Fruit fly (Drosophila melanogaster) whole organism, embryonic: Measurements from ENCODE around the gene Rpt6.

Experiments
- Awh ChIP-seq: fragments of 200-800 bp; sonication (Bioruptor generic); IDR thresholded peaks from 2 replicates; pipeline ENCODE4, ENCODE4 v1.3.6; 2022; ENCODE audit warnings: missing biosample characterization, missing genetic modification characterization
- B-H2 ChIP-seq: fragments of 200-800 bp; sonication (Bioruptor generic); optimal IDR thresholded peaks from 2 replicates; lab custom pipeline; 2018; ENCODE audit warnings: missing biosample characterization, mild to moderate bottlenecking, missing genetic modification characterization
- CG10565 ChIP-seq: fragments of 200-800 bp; sonication (Bioruptor generic); optimal IDR thresholded peaks from 3 replicates; lab custom pipeline; 2016; ENCODE audit warnings: missing biosample characterization, mild to moderate bottlenecking, missing genetic modification characterization
- CG10979 ChIP-seq: fragments of 200-800 bp; sonication (Bioruptor generic); optimal IDR thresholded peaks from 2 replicates; lab custom pipeline; 2018; ENCODE audit warnings: missing biosample characterization, mild to moderate bottlenecking, missing genetic modification characterization, moderate library complexity
- CG11723 ChIP-seq: fragments of 200-800 bp; sonication (Bioruptor generic); optimal IDR thresholded peaks from 2 replicates; lab custom pipeline; 2017; ENCODE audit warnings: missing biosample characterization, mild to moderate bottlenecking, missing genetic modification characterization
- CG12071 ChIP-seq: fragments of 200-800 bp; sonication (Bioruptor generic); optimal IDR thresholded peaks from 3 replicates; lab custom pipeline; 2018; ENCODE audit warnings: missing biosample characterization, mild to moderate bottlenecking, missing genetic modification characterization
- CG12219 ChIP-seq: fragments of 200-800 bp; sonication (Bioruptor generic); optimal IDR thresholded peaks from 3 replicates; lab custom pipeline; 2018; ENCODE audit warnings: missing biosample characterization, mild to moderate bottlenecking, missing genetic modification characterization
- CG13123 ChIP-seq: fragments of 200-800 bp; sonication (Bioruptor generic); optimal IDR thresholded peaks from 2 replicates; lab custom pipeline; 2016; ENCODE audit warnings: missing biosample characterization, missing genetic modification characterization
- CG14441 ChIP-seq: fragments of 200-800 bp; sonication (Bioruptor generic); IDR thresholded peaks from 2 replicates; pipeline ENCODE4 v1.3.6; 2022; ENCODE audit warnings: missing biosample characterization, missing genetic modification characterization
- CG17829 ChIP-seq: fragments of 200-800 bp; optimal IDR thresholded peaks from 2 replicates; lab custom pipeline; 2019; ENCODE audit warnings: missing biosample characterization, mild to moderate bottlenecking, missing genetic modification characterization, moderate library complexity
- CG18764 ChIP-seq: fragments of 200-800 bp; sonication (Bioruptor generic); optimal IDR thresholded peaks from 3 replicates; lab custom pipeline; 2016; ENCODE audit warnings: missing biosample characterization, missing genetic modification characterization
- CG30020 ChIP-seq: fragments of 200-800 bp; optimal IDR thresholded peaks from 2 replicates; lab custom pipeline; 2019; ENCODE audit warnings: missing biosample characterization, mild to moderate bottlenecking, missing genetic modification characterization, moderate library complexity
- CG3065 ChIP-seq: fragments of 200-800 bp; sonication (Bioruptor generic); optimal IDR thresholded peaks from 2 replicates; lab custom pipeline; 2016; ENCODE audit warnings: missing biosample characterization, missing genetic modification characterization
- CG31224 ChIP-seq: fragments of 200-800 bp; sonication (Bioruptor generic); IDR thresholded peaks from 2 replicates; pipeline ENCODE4 v1.3.6; 2022; ENCODE audit warnings: missing biosample characterization, missing genetic modification characterization
- CG34376 ChIP-seq: fragments of 200-800 bp; sonication (Bioruptor generic); optimal IDR thresholded peaks from 2 replicates; lab custom pipeline; 2018; ENCODE audit warnings: missing biosample characterization, mild to moderate bottlenecking, missing genetic modification characterization
- CG3847 ChIP-seq: fragments of 200-800 bp; sonication (Bioruptor generic); IDR thresholded peaks from 2 replicates; pipeline ENCODE4 v1.3.6; 2022; ENCODE audit warnings: missing biosample characterization, missing genetic modification characterization
- CG43689 ChIP-seq: fragments of 200-800 bp; sonication (Bioruptor generic); IDR thresholded peaks from 2 replicates; pipeline ENCODE4 v1.3.6; 2022; ENCODE audit warnings: missing biosample characterization, missing genetic modification characterization
- CG6254 ChIP-seq: fragments of 200-800 bp; sonication (Bioruptor generic); optimal IDR thresholded peaks from 3 replicates; lab custom pipeline; 2017; ENCODE audit warnings: mild to moderate bottlenecking, missing biosample characterization, missing genetic modification reagents, missing genetic modification characterization
- CG6689 ChIP-seq: fragments of 200-800 bp; sonication (Bioruptor generic); IDR thresholded peaks from 2 replicates; pipeline ENCODE4 v1.3.6; 2022; ENCODE audit warnings: missing biosample characterization, missing genetic modification characterization
- CG6791 ChIP-seq: fragments of 200-800 bp; sonication (Bioruptor generic); IDR thresholded peaks from 3 replicates; pipeline ENCODE4 v1.3.6; 2022; ENCODE audit warnings: missing biosample characterization, missing genetic modification characterization; ENCODE audit not compliant: partially characterized antibody
- CG7357 ChIP-seq: fragments of 200-800 bp; sonication (Bioruptor generic); IDR thresholded peaks from 3 replicates; pipeline ENCODE4 v1.3.6; 2022; ENCODE audit warnings: missing biosample characterization, missing genetic modification characterization
- CG7786 ChIP-seq: fragments of 200-800 bp; sonication (Bioruptor generic); optimal IDR thresholded peaks from 2 replicates; lab custom pipeline; 2016; ENCODE audit warnings: missing biosample characterization, missing genetic modification characterization
- CG8478 ChIP-seq: fragments of >200 bp; optimal IDR thresholded peaks from 2 replicates; lab custom pipeline; 2018
- D ChIP-seq, 2 experiments: fragments of 200-800 bp in 1 of 2; fragments of >200 bp in 1 of 2; sonication (Bioruptor generic) in 1 of 2; optimal IDR thresholded peaks; 2 replicates in 1 of 2; 3 replicates in 1 of 2; lab custom pipeline; 2017; ENCODE audit warnings: mild to moderate bottlenecking in 1 of 2, missing biosample characterization in 1 of 2, missing genetic modification characterization in 1 of 2, missing genetic modification reagents in 1 of 2
- Dll ChIP-seq: fragments of 200-800 bp; sonication (Bioruptor generic); IDR thresholded peaks from 4 replicates; pipeline ENCODE4 v1.3.6; 2022; ENCODE audit warnings: missing biosample characterization, missing genetic modification characterization; ENCODE audit not compliant: partially characterized antibody
- Fer3 ChIP-seq: fragments of 200-800 bp; sonication (Bioruptor generic); optimal IDR thresholded peaks from 2 replicates; lab custom pipeline; 2018; ENCODE audit warnings: missing biosample characterization, mild to moderate bottlenecking, missing genetic modification characterization, moderate library complexity
- HHEX ChIP-seq: fragments of 200-800 bp; sonication (Bioruptor generic); optimal IDR thresholded peaks from 3 replicates; lab custom pipeline; 2017; ENCODE audit warnings: missing biosample characterization, mild to moderate bottlenecking, missing genetic modification characterization, missing genetic modification reagents
- Hsf ChIP-seq: fragments of 200-800 bp; sonication (Bioruptor generic); optimal IDR thresholded peaks from 3 replicates; lab custom pipeline; 2016; ENCODE audit warnings: missing biosample characterization, missing genetic modification characterization
- Med ChIP-seq: fragments of 200-800 bp; sonication (Bioruptor generic); peaks from one replicate; lab custom pipeline; 2016; ENCODE audit warnings: missing biosample characterization, missing genetic modification characterization, mild to moderate bottlenecking, inconsistent platforms, moderate library complexity
- NFAT ChIP-seq: fragments of 200-800 bp; sonication (Bioruptor generic); IDR thresholded peaks from 2 replicates; pipeline ENCODE4 v1.3.6; 2022; ENCODE audit warnings: missing biosample characterization, missing genetic modification characterization
- Nf-YB ChIP-seq: fragments of 200-800 bp; sonication (Bioruptor generic); optimal IDR thresholded peaks from 3 replicates; lab custom pipeline; 2019; ENCODE audit warnings: missing biosample characterization, mild to moderate bottlenecking, missing genetic modification characterization, moderate library complexity
- Poxn ChIP-seq: fragments of 200-800 bp; sonication (Bioruptor generic); IDR thresholded peaks from 2 replicates; pipeline ENCODE4 v1.3.6; 2022; ENCODE audit warnings: missing biosample characterization, missing genetic modification characterization
- ac ChIP-seq: fragments of 200-800 bp; sonication (Bioruptor generic); optimal IDR thresholded peaks from 3 replicates; lab custom pipeline; 2017; ENCODE audit warnings: missing biosample characterization, mild to moderate bottlenecking, missing genetic modification characterization
- bsh ChIP-seq, 2 experiments: fragments of 200-800 bp; sonication (Bioruptor generic); optimal IDR thresholded peaks; 2 replicates each; lab custom pipeline; 2017 to 2018; ENCODE audit warnings: mild to moderate bottlenecking in 2 of 2, missing biosample characterization in 2 of 2, missing genetic modification characterization in 2 of 2, moderate library complexity in 1 of 2
- chm ChIP-seq: fragments of 200-800 bp; sonication (Bioruptor generic); IDR thresholded peaks from 2 replicates; pipeline ENCODE4 v1.3.6; 2022; ENCODE audit warnings: missing biosample characterization, missing genetic modification characterization
- dm ChIP-seq: fragments of 200-800 bp; sonication (Bioruptor generic); optimal IDR thresholded peaks from 3 replicates; lab custom pipeline; 2016; ENCODE audit warnings: missing biosample characterization, missing genetic modification characterization
- eve ChIP-seq, 2 experiments: fragments of >200 bp; optimal IDR thresholded peaks; 2 replicates each; lab custom pipeline; 2017; ENCODE audit warnings: missing biosample characterization in 2 of 2, missing genetic modification characterization in 2 of 2
- fru ChIP-seq: fragments of >200 bp; optimal IDR thresholded peaks from 2 replicates; lab custom pipeline; 2017
- gsb ChIP-seq: fragments of 200-800 bp; sonication (Bioruptor generic); IDR thresholded peaks from 2 replicates; pipeline ENCODE4 v1.3.6; 2022; ENCODE audit warnings: missing biosample characterization, missing genetic modification characterization
- lbe ChIP-seq: fragments of 200-800 bp; sonication (Bioruptor generic); optimal IDR thresholded peaks from 2 replicates; lab custom pipeline; 2016; ENCODE audit warnings: missing biosample characterization, mild to moderate bottlenecking, missing genetic modification characterization
- mirr ChIP-seq: fragments of 200-800 bp; sonication (Bioruptor generic); optimal IDR thresholded peaks from 3 replicates; lab custom pipeline; 2018; ENCODE audit warnings: missing biosample characterization, mild to moderate bottlenecking, missing genetic modification characterization
- odd ChIP-seq: fragments of 200-800 bp; sonication (Bioruptor generic); optimal IDR thresholded peaks from 2 replicates; lab custom pipeline; 2017; ENCODE audit warnings: missing biosample characterization, mild to moderate bottlenecking, missing genetic modification characterization
- pzg ChIP-seq: fragments of 200-800 bp; sonication (Bioruptor generic); optimal IDR thresholded peaks from 3 replicates; lab custom pipeline; 2018; ENCODE audit warnings: missing biosample characterization, mild to moderate bottlenecking, missing genetic modification characterization, moderate library complexity
- ranshi ChIP-seq: fragments of 200-800 bp; sonication (Bioruptor generic); IDR thresholded peaks from 2 replicates; pipeline ENCODE4 v1.3.6; 2022; ENCODE audit warnings: missing biosample characterization, missing genetic modification characterization
- row ChIP-seq: fragments of 200-800 bp; sonication (Bioruptor generic); IDR thresholded peaks from 3 replicates; pipeline ENCODE4 v1.3.6; 2022; ENCODE audit warnings: missing biosample characterization, missing genetic modification characterization
- run ChIP-seq: fragments of 200-800 bp; sonication (Bioruptor generic); optimal IDR thresholded peaks from 3 replicates; lab custom pipeline; 2018; ENCODE audit warnings: missing biosample characterization, mild to moderate bottlenecking, missing genetic modification characterization
- slou ChIP-seq: fragments of 200-800 bp; sonication (Bioruptor generic); optimal IDR thresholded peaks from 3 replicates; lab custom pipeline; 2016; ENCODE audit warnings: missing biosample characterization, missing genetic modification characterization
- stwl ChIP-seq: fragments of 200-800 bp; sonication (Bioruptor generic); optimal IDR thresholded peaks from 3 replicates; lab custom pipeline; 2018; ENCODE audit warnings: missing biosample characterization, mild to moderate bottlenecking, missing genetic modification characterization, moderate library complexity
- tap ChIP-seq: fragments of 200-800 bp; optimal IDR thresholded peaks from 3 replicates; lab custom pipeline; 2019; ENCODE audit warnings: missing biosample characterization, mild to moderate bottlenecking, missing genetic modification characterization, moderate library complexity
- wor ChIP-seq: fragments of 200-800 bp; sonication (Bioruptor generic); IDR thresholded peaks from 2 replicates; pipeline ENCODE4 v1.3.6; 2022; ENCODE audit warnings: missing biosample characterization, missing genetic modification characterization

The Rpt6 gene

DNA sequence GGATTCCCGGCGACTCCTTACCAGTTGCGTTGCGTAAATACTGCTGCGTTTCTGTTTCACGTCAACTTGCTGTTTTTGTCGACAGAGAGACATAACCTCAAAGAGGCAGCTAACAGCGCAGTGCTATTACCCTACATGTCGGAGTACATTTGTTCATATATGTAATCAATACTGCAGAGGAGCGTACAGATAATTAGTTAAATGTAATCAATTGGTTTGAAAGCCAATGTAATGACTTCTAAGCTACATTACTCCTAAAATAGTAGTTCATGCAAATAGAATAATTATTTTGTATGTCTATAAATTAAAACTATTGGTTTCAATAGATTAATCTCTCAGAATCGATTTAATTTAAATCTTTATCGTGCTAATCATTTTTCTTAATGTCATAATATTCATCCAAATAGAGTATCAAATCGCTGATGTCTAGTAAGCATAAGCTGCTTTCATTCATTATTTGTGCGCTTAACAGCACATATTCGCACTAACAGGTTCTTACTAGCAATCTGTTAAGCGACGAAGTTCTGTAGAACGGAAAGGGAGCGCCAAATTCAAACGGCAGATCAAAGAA lies 3.4 kb downstream of the Rpt6 start, which contains the start of the genes SLIRP1 and anox (continued):
- TF ChIP-seq stwl (tag; lab: Kevin White, UChicago), result peak; percentile 23
- TF ChIP-seq CG12219 (GFP tag; lab: Kevin White, UChicago), result peak; percentile 83
- TF ChIP-seq CG3847 (GFP tag; lab: Robert Waterston, UW), result peak; percentile 80
- TF ChIP-seq CG17829 (tag; lab: Kevin White, UChicago), result peak; percentile 87
- TF ChIP-seq fru (lab: Kevin White, UChicago), result no peak
- TF ChIP-seq bsh (GFP tag; optimal IDR thresholded peaks at IDR 0.05; lab: Kevin White, UChicago), result peak; percentile 52 to 87
- TF ChIP-seq CG30020 (tag; lab: Kevin White, UChicago), result peak; percentile 70
- peak; percentile 80; the same call in 1 of the 2 replicates for TF ChIP-seq ranshi
- peak; percentile 76 for TF ChIP-seq CG7357 (GFP tag; lab: Robert Waterston, UW)
- TF ChIP-seq tap (tag; lab: Kevin White, UChicago), result peak; percentile 81
- TF ChIP-seq CG14441 (GFP tag; lab: Robert Waterston, UW), result peak; percentile 79
- peak; percentile 58 for TF ChIP-seq gsb (GFP tag; lab: Robert Waterston, UW)
- TF ChIP-seq CG6689 (GFP tag; lab: Robert Waterston, UW), result peak; percentile 89
- TF ChIP-seq odd, result peak; percentile 83
- TF ChIP-seq wor (GFP tag; lab: Robert Waterston, UW), result peak; percentile 72
- TF ChIP-seq CG31224 (GFP tag; lab: Robert Waterston, UW), result peak; percentile 61
- TF ChIP-seq lbe (GFP tag; lab: Kevin White, UChicago), result peak; percentile 36
- no peak for TF ChIP-seq eve (GFP tag; optimal IDR thresholded peaks at IDR 0.05; lab: Kevin White, UChicago)
- peak; percentile 89 for TF ChIP-seq CG10979
- TF ChIP-seq CG6254 (GFP tag; lab: Kevin White, UChicago), result peak; percentile 58
- peak; percentile 61 for TF ChIP-seq B-H2 (GFP tag; lab: Kevin White, UChicago)
- TF ChIP-seq ac (GFP tag; lab: Kevin White, UChicago), result peak; percentile 20
- no peak for TF ChIP-seq D (optimal IDR thresholded peaks at IDR 0.05; lab: Kevin White, UChicago)
- peak; percentile 85 for TF ChIP-seq D (GFP tag; optimal IDR thresholded peaks at IDR 0.05; lab: Kevin White, UChicago)
- TF ChIP-seq HHEX, result peak; percentile 80
- TF ChIP-seq CG12071 (GFP tag; lab: Kevin White, UChicago), result peak; percentile 60
- TF ChIP-seq CG10565 (GFP tag; lab: Kevin White, UChicago), result peak; percentile 28
- TF ChIP-seq CG3065 (GFP tag; lab: Kevin White, UChicago), result peak; percentile 73
- peak; percentile 83 for TF ChIP-seq run (tag; lab: Kevin White, UChicago)
- TF ChIP-seq CG34376 (GFP tag; lab: Kevin White, UChicago), result peak; percentile 77
- TF ChIP-seq Fer3 (tag; lab: Kevin White, UChicago), result peak; percentile 85
- no peak for TF ChIP-seq Dll (GFP tag; lab: Robert Waterston, UW)
- TF ChIP-seq row (GFP tag; lab: Robert Waterston, UW), result peak; percentile 96
- peak; percentile 58 for TF ChIP-seq mirr (GFP tag; lab: Kevin White, UChicago)
- no peak for TF ChIP-seq CG6791 (GFP tag; lab: Robert Waterston, UW)
- no peak for TF ChIP-seq chm (GFP tag; lab: Robert Waterston, UW)
- no peak for TF ChIP-seq CG8478 (lab: Kevin White, UChicago)
- TF ChIP-seq Awh (GFP tag; lab: Robert Waterston, UW), result peak; percentile 44; the same call in 1 of the 2 replicates
- peak; percentile 92 for TF ChIP-seq Med (GFP tag; lab: Kevin White, UChicago)
- TF ChIP-seq Hsf (GFP tag; lab: Kevin White, UChicago), result peak; percentile 89
- peak; percentile 77 for TF ChIP-seq CG18764 (GFP tag; lab: Kevin White, UChicago)
- peak; percentile 56 for TF ChIP-seq CG11723 (GFP tag; lab: Kevin White, UChicago)
- peak; percentile 35 for TF ChIP-seq CG13123 (GFP tag; lab: Kevin White, UChicago)
- peak; percentile 72 for TF ChIP-seq Nf-YB (GFP tag; lab: Kevin White, UChicago)
- peak; percentile 52; the same call in 1 of the 2 replicates for TF ChIP-seq NFAT (GFP tag; lab: Robert Waterston, UW)
- peak; percentile 41 for TF ChIP-seq pzg (GFP tag; lab: Kevin White, UChicago)
- TF ChIP-seq CG43689 (GFP tag; lab: Robert Waterston, UW), result no peak
- TF ChIP-seq slou, result peak; percentile 79
- peak; percentile 77 for TF ChIP-seq dm (GFP tag; lab: Kevin White, UChicago)
- peak; percentile 79 for TF ChIP-seq CG7786 (GFP tag; lab: Kevin White, UChicago)
- TF ChIP-seq Poxn (GFP tag; lab: Robert Waterston, UW), result peak; percentile 46; the same call in 1 of the 2 replicates
